Worm (Caenorhabditis elegans) whole organism, L2 larva: ENCODE data around the gene ZK1290.11.

ENCODE experiments used
- C34F6.9 ChIP-seq: fragments of 150-350 bp; optimal IDR thresholded peaks from 2 replicates; lab custom pipeline; 2014; ENCODE audit warnings: missing biosample characterization, missing genetic modification characterization
- F13H6.1 ChIP-seq: sonication (generic microtip); optimal IDR thresholded peaks from 2 replicates; lab custom pipeline; 2016; ENCODE audit warnings: missing genetic modification characterization, missing compliant biosample characterization
- R02D3.7 ChIP-seq: fragments of 150-350 bp; optimal IDR thresholded peaks from 2 replicates; lab custom pipeline; 2014; ENCODE audit warnings: missing biosample characterization, missing genetic modification characterization
- Y55F3AM.14 ChIP-seq: fragments of 200-800 bp; sonication (Bioruptor generic); optimal IDR thresholded peaks from 2 replicates; lab custom pipeline; 2018; ENCODE audit warnings: mild to moderate bottlenecking, missing genetic modification characterization, missing compliant biosample characterization
- ZK546.5 ChIP-seq: sonication (generic microtip); optimal IDR thresholded peaks from 2 replicates; lab custom pipeline; 2017; ENCODE audit warnings: missing biosample characterization, missing genetic modification characterization
- alr-1 ChIP-seq: fragments of 150-350 bp; optimal IDR thresholded peaks from 2 replicates; lab custom pipeline; 2014; ENCODE audit warnings: missing biosample characterization, missing genetic modification characterization
- aly-2 ChIP-seq: fragments of 150-350 bp; optimal IDR thresholded peaks from 2 replicates; lab custom pipeline; 2014; ENCODE audit warnings: missing biosample characterization, missing genetic modification characterization
- ama-1 ChIP-seq: fragments of 150-350 bp; optimal IDR thresholded peaks from 2 replicates; lab custom pipeline; 2018; ENCODE audit warnings: inconsistent platforms
- blmp-1 ChIP-seq: sonication (generic microtip); optimal IDR thresholded peaks from 2 replicates; lab custom pipeline; 2017; ENCODE audit warnings: missing genetic modification characterization, mild to moderate bottlenecking, missing compliant biosample characterization, antibody characterized with exemption, moderate library complexity; ENCODE audit not compliant: insufficient read depth
- ceh-16 ChIP-seq: fragments of 150-350 bp; optimal IDR thresholded peaks from 2 replicates; lab custom pipeline; 2014; ENCODE audit warnings: missing biosample characterization, missing genetic modification characterization
- ceh-82 ChIP-seq: fragments of 150-350 bp; optimal IDR thresholded peaks from 2 replicates; lab custom pipeline; 2014; ENCODE audit warnings: missing biosample characterization, missing genetic modification characterization
- crh-2 ChIP-seq: sonication (generic microtip); optimal IDR thresholded peaks from 2 replicates; lab custom pipeline; 2017; ENCODE audit warnings: missing biosample characterization, missing genetic modification characterization
- dmd-4 ChIP-seq: sonication (generic microtip); optimal IDR thresholded peaks from 2 replicates; lab custom pipeline; 2017; ENCODE audit warnings: missing biosample characterization, missing genetic modification characterization
- egl-27 ChIP-seq: sonication (generic microtip); optimal IDR thresholded peaks from 3 replicates; lab custom pipeline; 2017; ENCODE audit warnings: missing biosample characterization, missing genetic modification reagents, missing genetic modification characterization
- elt-1 ChIP-seq: fragments of 150-350 bp; optimal IDR thresholded peaks from 2 replicates; lab custom pipeline; 2014; ENCODE audit warnings: missing biosample characterization, missing genetic modification characterization
- fos-1 ChIP-seq: fragments of 150-350 bp; optimal IDR thresholded peaks from 2 replicates; lab custom pipeline; 2014; ENCODE audit warnings: missing biosample characterization, missing genetic modification characterization
- gmeb-1 ChIP-seq: fragments of 150-350 bp; optimal IDR thresholded peaks from 2 replicates; lab custom pipeline; 2014; ENCODE audit warnings: missing biosample characterization, missing genetic modification characterization
- lin-11 ChIP-seq: fragments of 150-350 bp; sonication (generic microtip); optimal IDR thresholded peaks from 2 replicates; lab custom pipeline; 2014; ENCODE audit warnings: missing biosample characterization, missing genetic modification characterization, inconsistent platforms, mixed read lengths
- lin-13 ChIP-seq: fragments of 150-350 bp; optimal IDR thresholded peaks from 2 replicates; lab custom pipeline; 2014; ENCODE audit warnings: missing biosample characterization, missing genetic modification reagents, missing genetic modification characterization
- lin-39 ChIP-seq: fragments of 150-350 bp; optimal IDR thresholded peaks from 2 replicates; lab custom pipeline; 2014; ENCODE audit warnings: missing biosample characterization, missing genetic modification reagents, missing genetic modification characterization
- mab-5 ChIP-seq: fragments of 150-350 bp; optimal IDR thresholded peaks from 2 replicates; lab custom pipeline; 2014; ENCODE audit warnings: missing biosample characterization, missing genetic modification characterization
- mbf-1 ChIP-seq: sonication (generic microtip); optimal IDR thresholded peaks from 2 replicates; lab custom pipeline; 2017; ENCODE audit warnings: missing biosample characterization, missing genetic modification characterization
- nhr-10 ChIP-seq: sonication (generic microtip); optimal IDR thresholded peaks from 2 replicates; lab custom pipeline; 2017; ENCODE audit warnings: missing biosample characterization, missing genetic modification characterization
- nhr-11 ChIP-seq: fragments of 150-350 bp; optimal IDR thresholded peaks from 2 replicates; lab custom pipeline; 2014; ENCODE audit warnings: missing biosample characterization, missing genetic modification characterization
- nhr-12 ChIP-seq: fragments of 150-350 bp; optimal IDR thresholded peaks from 2 replicates; lab custom pipeline; 2014; ENCODE audit warnings: missing biosample characterization, missing genetic modification characterization
- nhr-129 ChIP-seq: fragments of 150-350 bp; optimal IDR thresholded peaks from 2 replicates; lab custom pipeline; 2014; ENCODE audit warnings: missing biosample characterization, missing genetic modification characterization
- nhr-21 ChIP-seq: fragments of 150-350 bp; optimal IDR thresholded peaks from 2 replicates; lab custom pipeline; 2014; ENCODE audit warnings: missing biosample characterization, missing genetic modification characterization
- nhr-23 ChIP-seq: fragments of 150-350 bp; optimal IDR thresholded peaks from 2 replicates; lab custom pipeline; 2014; ENCODE audit warnings: missing biosample characterization, missing genetic modification reagents, missing genetic modification characterization
- nhr-237 ChIP-seq: fragments of 150-350 bp; optimal IDR thresholded peaks from 2 replicates; lab custom pipeline; 2014; ENCODE audit warnings: missing biosample characterization, missing genetic modification characterization
- nhr-25 ChIP-seq: fragments of 150-350 bp; sonication (generic microtip); optimal IDR thresholded peaks from 3 replicates; lab custom pipeline; 2014; ENCODE audit warnings: missing biosample characterization, missing genetic modification characterization
- nhr-6 ChIP-seq: fragments of 150-350 bp; optimal IDR thresholded peaks from 2 replicates; lab custom pipeline; 2014; ENCODE audit warnings: missing biosample characterization, missing genetic modification characterization
- nhr-77 ChIP-seq: fragments of 150-350 bp; optimal IDR thresholded peaks from 2 replicates; lab custom pipeline; 2014; ENCODE audit warnings: missing biosample characterization, missing genetic modification characterization
- peb-1 ChIP-seq: fragments of 150-350 bp; optimal IDR thresholded peaks from 2 replicates; lab custom pipeline; 2014; ENCODE audit warnings: missing biosample characterization, missing genetic modification characterization
- skn-1 ChIP-seq: sonication (generic microtip); optimal IDR thresholded peaks from 2 replicates; lab custom pipeline; 2017; ENCODE audit warnings: missing biosample characterization, missing genetic modification characterization
- sma-3 ChIP-seq: sonication (generic microtip); optimal IDR thresholded peaks from 2 replicates; lab custom pipeline; 2016; ENCODE audit warnings: missing genetic modification reagents, missing genetic modification characterization, missing compliant biosample characterization
- sma-9 ChIP-seq, 2 experiments: fragments of 150-350 bp in 1 of 2; sonication (generic microtip) in 1 of 2; optimal IDR thresholded peaks; 2 replicates each; lab custom pipeline; 2014 to 2016; ENCODE audit warnings: missing genetic modification characterization in 2 of 2, mild to moderate bottlenecking in 1 of 2, missing biosample characterization in 1 of 2, missing compliant biosample characterization in 1 of 2, missing genetic modification reagents in 1 of 2, moderate library complexity in 1 of 2
- unc-39 ChIP-seq: fragments of 150-350 bp; optimal IDR thresholded peaks from 2 replicates; lab custom pipeline; 2014; ENCODE audit warnings: missing biosample characterization, missing genetic modification characterization
- unc-55 ChIP-seq: fragments of 150-350 bp; sonication (generic microtip); optimal IDR thresholded peaks from 3 replicates; lab custom pipeline; 2014; ENCODE audit warnings: missing biosample characterization, missing genetic modification reagents, missing genetic modification characterization
- unc-62 ChIP-seq: fragments of 150-350 bp; optimal IDR thresholded peaks from 2 replicates; lab custom pipeline; 2014; ENCODE audit warnings: missing biosample characterization, missing genetic modification reagents, missing genetic modification characterization
- zag-1 ChIP-seq: fragments of 150-350 bp; optimal IDR thresholded peaks from 2 replicates; lab custom pipeline; 2014; ENCODE audit warnings: missing biosample characterization, missing genetic modification characterization
- ztf-11 ChIP-seq: sonication (generic microtip); optimal IDR thresholded peaks from 2 replicates; lab custom pipeline; 2017; ENCODE audit warnings: missing biosample characterization, missing genetic modification characterization
- ztf-4 ChIP-seq: fragments of 150-350 bp; optimal IDR thresholded peaks from 2 replicates; lab custom pipeline; 2014; ENCODE audit warnings: missing biosample characterization, missing genetic modification characterization

Gene ZK1290.11

ce11 chrII:7534934-7535333 lies 26.5 kb downstream of the ZK1290.11 start, which contains the start of gene ZK1290.13:
TSS of gene ZK1290.13 (plus strand) at chrII:7535006.
- TF ChIP-seq ztf-11 (no peak), ceh-82 (no peak), crh-2 (tag; lab: Kevin White, UChicago) (peak; percentile 14), fos-1 (peak; percentile 70)

- TF ChIP-seq ceh-82: no peak
- no peak for TF ChIP-seq nhr-237
- no peak for TF ChIP-seq C34F6.9 (tag; lab: Kevin White, UChicago)
- TF ChIP-seq ZK546.5 (tag; lab: Kevin White, UChicago): no peak
- no peak for TF ChIP-seq unc-39 (tag; lab: Kevin White, UChicago)
- TF ChIP-seq sma-9 (GFP tag; optimal IDR thresholded peaks at IDR 0.05; lab: Kevin White, UChicago): peak; percentile 23
- no peak for TF ChIP-seq sma-9 (tag; optimal IDR thresholded peaks at IDR 0.05; lab: Kevin White, UChicago)
- no peak for TF ChIP-seq ztf-4 (tag; lab: Kevin White, UChicago)
- no peak for TF ChIP-seq blmp-1
- TF ChIP-seq nhr-21 (tag; lab: Kevin White, UChicago): no peak
- TF ChIP-seq mab-5 (tag; lab: Kevin White, UChicago): no peak
- TF ChIP-seq nhr-23 (tag; lab: Kevin White, UChicago): no peak
- no peak for TF ChIP-seq egl-27 (tag; lab: Kevin White, UChicago)
- no peak for TF ChIP-seq gmeb-1 (tag; lab: Kevin White, UChicago)
- TF ChIP-seq peb-1 (tag; lab: Kevin White, UChicago): no peak
- TF ChIP-seq mbf-1: no peak
- TF ChIP-seq F13H6.1 (tag; lab: Kevin White, UChicago): no peak
- peak; percentile 53 for TF ChIP-seq elt-1 (tag; lab: Kevin White, UChicago)
- no peak for TF ChIP-seq R02D3.7 (tag; lab: Kevin White, UChicago)
- no peak for TF ChIP-seq nhr-10
- peak; percentile 44 for TF ChIP-seq ceh-16
- no peak for TF ChIP-seq lin-13
- TF ChIP-seq ama-1 (lab: Kevin White, UChicago): no peak
- TF ChIP-seq zag-1: no peak
- no peak for TF ChIP-seq dmd-4
Measured at ce11 chrII:7534369-7534768, 27.0 kb downstream of the ZK1290.11 start, which contains the start of gene wrt-10. TSS of gene wrt-10 (minus strand) at chrII:7534563.

ce11 chrII:7531478-7531877 lies 29.9 kb downstream of the ZK1290.11 start:
- peak; percentile 29 for TF ChIP-seq nhr-25 (tag; lab: Kevin White, UChicago)
- no peak for TF ChIP-seq ztf-4 (tag; lab: Kevin White, UChicago)
- TF ChIP-seq sma-3 (GFP tag; lab: Kevin White, UChicago): no peak
- no peak for TF ChIP-seq nhr-77
- TF ChIP-seq sma-9 (GFP tag; optimal IDR thresholded peaks at IDR 0.05; lab: Kevin White, UChicago): peak; percentile 54
- no peak for TF ChIP-seq sma-9 (tag; optimal IDR thresholded peaks at IDR 0.05; lab: Kevin White, UChicago)
- TF ChIP-seq crh-2 (tag; lab: Kevin White, UChicago): no peak
- TF ChIP-seq nhr-21 (tag; lab: Kevin White, UChicago): peak; percentile 51

ce11 chrII:7530944-7531343 lies 30.4 kb downstream of the ZK1290.11 start, which contains the start of gene wrt-1:
TSS of gene wrt-1 (plus strand) at chrII:7530996.
- no peak for TF ChIP-seq nhr-11 (tag; lab: Kevin White, UChicago)
- no peak for TF ChIP-seq mab-5 (tag; lab: Kevin White, UChicago)
- TF ChIP-seq nhr-21 (tag; lab: Kevin White, UChicago): peak; percentile 12
- peak; percentile 5 for TF ChIP-seq blmp-1

ce11 chrII:7529078-7529683 lies 32.2 kb downstream of the ZK1290.11 start, which contains the start of gene ZK1290.5:
TSS of gene ZK1290.5 (plus strand) at chrII:7529643.
- TF ChIP-seq nhr-129 (tag; lab: Kevin White, UChicago) (peak; percentile 93), nhr-77 (no peak), nhr-12 (tag; lab: Kevin White, UChicago) (no peak), lin-13 (peak; percentile 47), nhr-23 (tag; lab: Kevin White, UChicago) (no peak), C34F6.9 (tag; lab: Kevin White, UChicago) (peak; percentile 96), unc-39 (tag; lab: Kevin White, UChicago) (no peak), unc-55 (GFP tag; lab: Kevin White, UChicago) (peak; percentile 68), nhr-11 (tag; lab: Kevin White, UChicago) (no peak), mbf-1 (no peak), sma-3 (GFP tag; lab: Kevin White, UChicago) (peak; percentile 97), lin-39 (tag; lab: Kevin White, UChicago) (no peak), F13H6.1 (tag; lab: Kevin White, UChicago) (peak; percentile 95), blmp-1 (peak; percentile 71), ama-1 (lab: Kevin White, UChicago) (no peak), unc-62 (GFP tag; lab: Kevin White, UChicago) (peak; percentile 18), lin-11 (no peak), aly-2 (tag; lab: Kevin White, UChicago) (no peak), nhr-25 (tag; lab: Kevin White, UChicago) (peak; percentile 91), alr-1 (tag; lab: Kevin White, UChicago) (no peak), nhr-21 (tag; lab: Kevin White, UChicago) (peak; percentile 94), crh-2 (tag; lab: Kevin White, UChicago) (peak; percentile 98), Y55F3AM.14 (GFP tag; lab: Kevin White, UChicago) (peak; percentile 69), gmeb-1 (tag; lab: Kevin White, UChicago) (peak; percentile 62), mab-5 (tag; lab: Kevin White, UChicago) (peak; percentile 27), nhr-10 (peak; percentile 52), skn-1 (peak; percentile 62), nhr-6 (peak; percentile 84), ZK546.5 (tag; lab: Kevin White, UChicago) (no peak), elt-1 (tag; lab: Kevin White, UChicago) (no peak)
